Worm (Caenorhabditis elegans) whole organism, early embryonic: ENCODE data around the gene nhr-134.

Experiments used
- aly-1 ChIP-seq: sonication (generic microtip); optimal IDR thresholded peaks from 2 replicates; lab custom pipeline; 2016; ENCODE audit warnings: missing genetic modification characterization, missing compliant biosample characterization
- ama-1 ChIP-seq: fragments of 150-350 bp; optimal IDR thresholded peaks from 2 replicates; lab custom pipeline; 2014
- ceh-13 ChIP-seq: fragments of 200-800 bp; sonication (Bioruptor generic); optimal IDR thresholded peaks from 2 replicates; lab custom pipeline; 2018; ENCODE audit warnings: mild to moderate bottlenecking, missing genetic modification characterization, missing compliant biosample characterization
- ceh-36 ChIP-seq: sonication (generic microtip); optimal IDR thresholded peaks from 2 replicates; lab custom pipeline; 2016; ENCODE audit warnings: missing genetic modification characterization, inconsistent platforms, missing compliant biosample characterization
- ets-7 ChIP-seq: sonication (generic microtip); optimal IDR thresholded peaks from 2 replicates; lab custom pipeline; 2016; ENCODE audit warnings: missing genotype, missing genetic modification characterization, missing compliant biosample characterization
- flt-1 ChIP-seq: fragments of 200-800 bp; sonication (Bioruptor generic); IDR thresholded peaks from 2 replicates; pipeline ENCODE4 v1.3.6; 2022; ENCODE audit warnings: missing genetic modification characterization, missing compliant biosample characterization
- hmg-4 ChIP-seq: fragments of 200-800 bp; sonication (Bioruptor generic); optimal IDR thresholded peaks from 2 replicates; lab custom pipeline; 2018; ENCODE audit warnings: mild to moderate bottlenecking, missing genetic modification characterization, missing compliant biosample characterization
- pes-1 ChIP-seq: fragments of 200-800 bp; sonication (Bioruptor generic); IDR thresholded peaks from 2 replicates; pipeline ENCODE4 v1.3.6; 2022; ENCODE audit warnings: missing genetic modification reagents, missing genetic modification characterization, missing compliant biosample characterization
- scrt-1 ChIP-seq: fragments of 200-800 bp; sonication (Bioruptor generic); IDR thresholded peaks from 2 replicates; pipeline ENCODE4 v1.3.6; 2022; ENCODE audit warnings: missing genetic modification characterization, missing compliant biosample characterization
- tbx-11 ChIP-seq: fragments of 200-800 bp; sonication (Bioruptor generic); IDR thresholded peaks from 2 replicates; pipeline ENCODE4 v1.3.6; 2022; ENCODE audit warnings: missing genetic modification characterization, missing compliant biosample characterization

DNA sequence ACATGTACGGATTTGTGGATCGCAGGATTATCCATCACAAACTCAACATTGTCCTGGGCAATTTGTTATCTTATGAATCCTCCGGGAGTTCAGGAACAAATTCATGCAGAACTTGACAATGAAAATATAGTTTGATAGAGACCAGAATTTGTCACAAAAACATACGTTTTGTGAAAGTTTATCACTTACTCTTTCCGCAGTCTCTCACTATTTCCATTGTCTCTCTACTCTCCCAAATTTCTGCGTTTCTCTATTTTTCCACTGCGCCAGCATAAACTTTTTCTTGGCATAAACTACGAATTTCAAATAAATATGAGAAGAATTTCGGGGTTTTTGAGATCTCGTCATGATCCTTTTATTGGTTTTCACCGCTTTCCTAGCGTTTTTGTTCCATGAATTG, 11.6 kb downstream of the nhr-134 start, which contains the start of gene cyp-33C3:
- TF ChIP-seq pes-1 (GFP tag; lab: Robert Waterston, UW) (no peak), ama-1 (lab: Kevin White, UChicago) (no peak), aly-1 (tag; lab: Kevin White, UChicago) (no peak), scrt-1 (GFP tag; lab: Robert Waterston, UW) (no peak), hmg-4 (GFP tag; lab: Kevin White, UChicago) (no peak), ceh-13 (GFP tag; lab: Kevin White, UChicago) (no peak), tbx-11 (GFP tag; lab: Robert Waterston, UW) (no peak), flt-1 (GFP tag; lab: Robert Waterston, UW) (no peak), ets-7 (tag; lab: Kevin White, UChicago) (no peak), ceh-36 (tag; lab: Kevin White, UChicago) (no peak)
